Worm (Caenorhabditis elegans) whole organism, young adult: Measurements from ENCODE around the gene R07H5.16.
"Not testable (repeated sequence)": the region's sequence is repeated elsewhere in the genome, so short reads cannot be mapped to it uniquely, and the experiment has no call there.

Experiments
- K11D2.4 ChIP-seq: fragments of 200-800 bp; sonication (Bioruptor generic); IDR thresholded peaks from 2 replicates; pipeline ENCODE4 v1.3.6; 2022; ENCODE audit warnings: missing genetic modification reagents, missing genetic modification characterization, missing compliant biosample characterization
- Y67H2A.10 ChIP-seq: fragments of 200-800 bp; sonication (Bioruptor generic); conservative IDR thresholded peaks from 2 replicates; pipeline ENCODE4 v1.3.6; 2022; ENCODE audit warnings: missing genetic modification reagents, missing genetic modification characterization, missing compliant biosample characterization
- akir-1 ChIP-seq: fragments of 200-800 bp; sonication (Bioruptor generic); optimal IDR thresholded peaks from 2 replicates; lab custom pipeline; 2018; ENCODE audit warnings: mild to moderate bottlenecking, missing genetic modification characterization, moderate library complexity, missing compliant biosample characterization
- ceh-91 ChIP-seq: fragments of 200-800 bp; sonication (Bioruptor generic); IDR thresholded peaks from 2 replicates; pipeline ENCODE4 v1.3.6; 2022; ENCODE audit warnings: missing genetic modification reagents, missing genetic modification characterization, missing compliant biosample characterization
- lag-1 ChIP-seq: fragments of 200-800 bp; sonication (Bioruptor generic); IDR thresholded peaks from 2 replicates; pipeline ENCODE4 v1.3.6; 2022; ENCODE audit warnings: missing genetic modification reagents, missing genetic modification characterization, missing compliant biosample characterization
- let-607 ChIP-seq, 2 experiments: fragments of 200-800 bp in 1 of 2; sonication (Bioruptor generic) in 1 of 2; sonication (generic microtip) in 1 of 2; optimal IDR thresholded peaks; 2 replicates each; lab custom pipeline; 2016 to 2018; ENCODE audit warnings: mild to moderate bottlenecking in 2 of 2, missing compliant biosample characterization in 2 of 2, missing genetic modification characterization in 2 of 2, moderate library complexity in 2 of 2, missing genotype in 1 of 2
- lin-35 ChIP-seq, 3 experiments: fragments of 150-350 bp in 2 of 3; sonication (generic microtip) in 1 of 3; optimal IDR thresholded peaks; 2 replicates each; lab custom pipeline; 2014 to 2018; ENCODE audit warnings: missing biosample characterization in 3 of 3, missing genetic modification characterization in 3 of 3, missing genetic modification reagents in 3 of 3
- lin-54 ChIP-seq: fragments of 200-800 bp; sonication (Bioruptor generic); optimal IDR thresholded peaks from 2 replicates; lab custom pipeline; 2018; ENCODE audit warnings: mild to moderate bottlenecking, missing genetic modification characterization, missing compliant biosample characterization
- madf-10 ChIP-seq: sonication (generic microtip); optimal IDR thresholded peaks from 2 replicates; lab custom pipeline; 2016; ENCODE audit warnings: mild to moderate bottlenecking, missing genetic modification characterization, missing compliant biosample characterization
- mxl-1 ChIP-seq: sonication (generic microtip); optimal IDR thresholded peaks from 2 replicates; lab custom pipeline; 2016; ENCODE audit warnings: missing genetic modification characterization, missing compliant biosample characterization
- pha-4 ChIP-seq: fragments of 150-350 bp; sonication (generic microtip); optimal IDR thresholded peaks from 2 replicates; lab custom pipeline; 2014; ENCODE audit warnings: missing biosample characterization, missing genetic modification reagents, missing genetic modification characterization
- sdz-38 ChIP-seq: sonication (generic microtip); optimal IDR thresholded peaks from 2 replicates; lab custom pipeline; 2016; ENCODE audit warnings: missing genotype, missing genetic modification characterization, missing compliant biosample characterization
- snpc-4 ChIP-seq, 5 experiments: fragments of 150-350 bp in 1 of 5; sonication (generic microtip) in 4 of 5; optimal IDR thresholded peaks; 2 replicates each; lab custom pipeline; 2014 to 2018; ENCODE audit warnings: missing genetic modification characterization in 5 of 5, missing biosample characterization in 3 of 5, antibody characterized with exemption in 2 of 5, mild to moderate bottlenecking in 2 of 5, missing compliant biosample characterization in 2 of 5, missing genotype in 2 of 5, moderate library complexity in 2 of 5, missing genetic modification reagents in 1 of 5
- somi-1 ChIP-seq: fragments of 200-800 bp; sonication (Bioruptor generic); optimal IDR thresholded peaks from 2 replicates; lab custom pipeline; 2018; ENCODE audit warnings: mild to moderate bottlenecking, missing genetic modification characterization, missing compliant biosample characterization

DNA sequence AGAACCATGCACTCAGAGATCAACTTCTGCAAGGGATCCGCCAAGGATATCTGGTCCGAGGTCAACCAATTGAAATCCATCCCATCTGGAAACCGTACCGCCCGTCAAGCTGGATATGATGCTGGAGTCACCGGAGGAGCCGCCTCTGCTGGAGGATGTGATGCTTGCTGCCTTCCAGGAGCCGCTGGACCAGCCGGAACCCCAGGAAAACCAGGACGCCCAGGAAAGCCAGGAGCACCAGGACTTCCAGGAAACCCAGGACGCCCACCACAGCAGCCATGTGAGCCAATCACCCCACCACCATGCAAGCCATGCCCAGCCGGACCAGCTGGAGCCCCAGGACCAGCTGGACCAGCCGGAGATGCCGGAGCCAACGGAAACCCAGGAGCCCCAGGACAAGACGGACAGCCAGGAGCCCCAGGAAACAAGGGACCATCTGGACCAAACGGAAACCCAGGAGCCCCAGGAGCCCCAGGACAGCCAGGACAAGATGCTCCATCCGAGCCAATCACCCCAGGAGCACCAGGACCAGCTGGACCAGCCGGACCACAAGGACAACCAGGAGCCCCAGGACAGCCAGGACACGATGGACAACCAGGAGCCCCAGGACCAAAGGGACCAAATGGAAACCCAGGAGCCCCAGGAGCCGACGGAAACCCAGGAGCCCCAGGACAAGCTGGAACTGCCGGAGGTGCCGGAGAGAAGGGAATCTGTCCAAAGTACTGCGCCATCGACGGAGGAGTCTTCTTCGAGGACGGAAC is 26.8 kb downstream of the R07H5.16 start:
- TF ChIP-seq snpc-4 (GFP tag; optimal IDR thresholded peaks at IDR 0.05; lab: Kevin White, UChicago); snpc-4 (tag; optimal IDR thresholded peaks at IDR 0.05; lab: Kevin White, UChicago); pha-4 (tag; lab: Kevin White, UChicago); madf-10 (tag; lab: Kevin White, UChicago); sdz-38; lag-1; ceh-91 (GFP tag; lab: Robert Waterston, UW); Y67H2A.10 (GFP tag; lab: Robert Waterston, UW); let-607 (tag; optimal IDR thresholded peaks at IDR 0.05; lab: Kevin White, UChicago); mxl-1 (tag; lab: Kevin White, UChicago); lin-35 (GFP tag; optimal IDR thresholded peaks at IDR 0.05; lab: Kevin White, UChicago); akir-1 (GFP tag; lab: Kevin White, UChicago); lin-54 (GFP tag; lab: Kevin White, UChicago); K11D2.4; somi-1 (GFP tag; lab: Kevin White, UChicago): not testable (repeated sequence)
